Fruit fly (Drosophila melanogaster) S2 (cell line): Measurements from ENCODE around the gene Fkbp39.

Experiments used
- CG8478 ChIP-seq: fragments of >200 bp; optimal IDR thresholded peaks from 2 replicates; lab custom pipeline; 2018
- CTCF ChIP-seq, 2 experiments: fragments of >200 bp; optimal IDR thresholded peaks; 2 replicates each; lab custom pipeline; 2018

DNA sequence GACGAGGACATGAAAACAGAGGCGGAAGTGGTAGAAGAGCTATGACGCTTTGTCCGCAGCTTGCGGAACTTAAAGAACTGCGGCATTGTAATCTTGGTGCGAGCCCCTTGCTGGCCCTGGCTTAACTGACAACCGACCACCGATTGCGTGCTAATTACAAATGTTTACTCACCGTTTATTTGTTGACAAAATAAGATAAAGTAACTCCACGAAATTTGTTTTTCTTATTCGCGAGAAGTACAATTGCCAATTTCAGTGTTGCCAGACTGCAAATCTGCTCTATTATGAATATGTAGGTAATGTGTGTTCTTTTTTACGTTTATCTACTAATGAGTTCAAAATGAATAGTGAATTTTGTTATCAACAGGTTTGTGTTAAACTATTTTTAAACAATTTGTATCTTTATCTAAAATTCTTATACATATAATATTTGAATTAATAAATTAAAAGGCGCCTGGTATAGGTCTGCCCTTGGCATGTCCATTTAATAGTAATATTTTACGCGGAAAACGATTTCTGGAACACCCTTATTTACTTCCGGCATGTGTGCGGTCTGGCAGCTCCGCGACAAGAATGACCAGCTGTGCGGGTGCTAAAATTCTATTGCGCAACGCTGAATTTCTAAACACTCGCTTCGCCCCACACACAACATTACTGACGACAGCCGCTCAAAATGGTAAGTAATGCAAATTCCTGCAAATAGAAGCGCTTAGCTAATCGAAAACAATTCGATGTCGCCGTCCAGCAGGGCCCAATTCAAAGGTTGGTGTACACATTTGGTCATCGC, 23.9 kb upstream of the Fkbp39 start, which contains the start of the genes Atg4b and Hibch:
- no peak for TF ChIP-seq CTCF (optimal IDR thresholded peaks at IDR 0.05; lab: Kevin White, UChicago)
- no peak for TF ChIP-seq CG8478 (lab: Kevin White, UChicago)
